Worm (Caenorhabditis elegans) whole organism, L1 larva: ENCODE data around the gene F14D2.11.

Experiments used
- C34B4.2 ChIP-seq: sonication (generic microtip); optimal IDR thresholded peaks from 2 replicates; lab custom pipeline; 2017; ENCODE audit warnings: mild to moderate bottlenecking, missing genetic modification characterization, missing compliant biosample characterization
- aly-2 ChIP-seq: fragments of 150-350 bp; optimal IDR thresholded peaks from 2 replicates; lab custom pipeline; 2014; ENCODE audit warnings: missing biosample characterization, missing genetic modification characterization
- dpl-1 ChIP-seq, 3 experiments: fragments of 150-350 bp in 2 of 3; sonication (generic microtip) in 1 of 3; optimal IDR thresholded peaks; 2 replicates each; lab custom pipeline; 2014 to 2017; ENCODE audit warnings: missing biosample characterization in 3 of 3, missing genetic modification characterization in 3 of 3, missing genetic modification reagents in 3 of 3
- elt-3 ChIP-seq, 6 experiments: fragments of 150-350 bp in 1 of 6; sonication (generic microtip); optimal IDR thresholded peaks; 2 replicates each; lab custom pipeline; 2017 to 2018; ENCODE audit warnings: missing biosample characterization in 6 of 6, missing genetic modification characterization in 6 of 6, inconsistent platforms in 1 of 6
- ets-5 ChIP-seq: fragments of 200-800 bp; sonication (Bioruptor generic); IDR thresholded peaks from 2 replicates; pipeline ENCODE4 v1.3.6; 2022; ENCODE audit warnings: missing genetic modification characterization, missing compliant biosample characterization
- fkh-10 ChIP-seq: sonication (generic microtip); optimal IDR thresholded peaks from 2 replicates; lab custom pipeline; 2017; ENCODE audit warnings: missing biosample characterization, missing genetic modification reagents, missing genetic modification characterization
- fos-1 ChIP-seq: fragments of 150-350 bp; optimal IDR thresholded peaks from 2 replicates; lab custom pipeline; 2014; ENCODE audit warnings: missing biosample characterization, missing genetic modification characterization
- nhr-237 ChIP-seq: fragments of 150-350 bp; optimal IDR thresholded peaks from 2 replicates; lab custom pipeline; 2014; ENCODE audit warnings: missing biosample characterization, missing genetic modification characterization
- unc-130 ChIP-seq: fragments of 150-350 bp; optimal IDR thresholded peaks from 2 replicates; lab custom pipeline; 2017; ENCODE audit warnings: missing biosample characterization, missing genetic modification characterization, inconsistent platforms
- unc-30 ChIP-seq: sonication (generic microtip); optimal IDR thresholded peaks from 2 replicates; lab custom pipeline; 2017; ENCODE audit warnings: missing biosample characterization, missing genetic modification characterization
- unc-86 ChIP-seq: sonication (generic microtip); optimal IDR thresholded peaks from 2 replicates; lab custom pipeline; 2016; ENCODE audit warnings: missing genetic modification characterization, missing compliant biosample characterization
- zag-1 ChIP-seq: fragments of 150-350 bp; optimal IDR thresholded peaks from 2 replicates; lab custom pipeline; 2014; ENCODE audit warnings: missing biosample characterization, missing genetic modification characterization

DNA sequence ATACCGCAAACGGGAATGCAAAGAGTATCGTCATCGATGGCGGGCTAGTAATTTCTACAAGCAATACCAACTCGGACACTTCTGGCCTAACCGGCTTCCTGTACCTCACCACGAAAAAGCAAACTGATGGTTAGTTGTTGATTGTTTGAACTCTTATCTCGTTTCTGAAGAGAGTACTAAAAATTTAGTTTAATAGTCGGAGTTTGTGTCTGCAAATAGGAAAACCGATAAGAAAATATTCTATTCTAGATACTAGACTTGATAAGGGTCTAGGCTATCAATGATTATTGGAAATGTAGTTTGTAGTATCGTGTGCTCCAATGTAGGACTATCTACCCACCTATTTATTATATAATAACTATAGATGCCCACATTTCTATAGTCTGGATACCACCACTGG, 23.1 kb downstream of the F14D2.11 start:
- TF ChIP-seq ets-5 (GFP tag; lab: Robert Waterston, UW) (no peak), nhr-237 (tag; lab: Kevin White, UChicago) (no peak), unc-30 (tag; lab: Kevin White, UChicago) (no peak), C34B4.2 (tag; lab: Kevin White, UChicago) (no peak), unc-130 (no peak), fkh-10 (GFP tag; lab: Kevin White, UChicago) (no peak), dpl-1 (GFP tag; optimal IDR thresholded peaks at IDR 0.05; lab: Kevin White, UChicago) (no peak), zag-1 (tag; lab: Kevin White, UChicago) (no peak), unc-86 (tag; lab: Kevin White, UChicago) (no peak), fos-1 (no peak), aly-2 (no peak), elt-3 (tag; optimal IDR thresholded peaks at IDR 0.05; lab: Kevin White, UChicago) (no peak)
